Worm (Caenorhabditis elegans): ENCODE data around the gene Y43F8B.14.

The Y43F8B.14 gene

ce11 chrV:19429605-19430004 is 26.2 kb downstream of the Y43F8B.14 start:
- TF ChIP-seq hsf-1 (GFP tag; IDR thresholded peaks at IDR 0.05) (no peak), ceh-100 (GFP tag; IDR thresholded peaks at IDR 0.05) (no peak), madf-8 (GFP tag; conservative IDR thresholded peaks at IDR 0.05) (no peak), gei-17 (GFP tag; optimal IDR thresholded peaks at IDR 0.05) (no peak), nfyb-1 (GFP tag; IDR thresholded peaks at IDR 0.05) (no peak), ceh-27 (GFP tag; optimal IDR thresholded peaks at IDR 0.05) (no peak), hmg-1.2 (GFP tag; IDR thresholded peaks at IDR 0.05) (no peak), efl-1 (GFP tag; optimal IDR thresholded peaks at IDR 0.05) (no peak), madf-6 (GFP tag; IDR thresholded peaks at IDR 0.05) (no peak), sea-2 (GFP tag; IDR thresholded peaks at IDR 0.05) (no peak)

DNA sequence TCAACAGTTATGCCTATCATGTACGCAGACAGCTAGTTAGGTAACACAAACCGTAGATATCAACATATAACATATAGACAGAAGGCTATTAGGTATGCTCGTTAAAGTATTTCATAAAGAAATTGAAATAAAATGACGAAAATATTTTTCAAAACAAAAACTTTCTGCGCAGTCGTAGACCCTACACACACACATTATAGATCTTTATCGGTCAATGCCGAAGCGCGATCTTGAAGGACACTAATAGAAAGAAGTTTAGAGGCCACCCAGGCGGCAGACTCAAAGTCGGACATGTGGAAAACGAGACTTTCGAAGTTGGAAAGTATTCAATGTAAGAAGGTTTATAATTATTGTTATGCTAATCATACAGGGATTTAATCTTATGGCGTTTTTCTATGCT is 26.8 kb downstream of the Y43F8B.14 start:
- TF ChIP-seq chd-7 (tag; optimal IDR thresholded peaks at IDR 0.05), result no peak
- TF ChIP-seq zim-3 (tag; optimal IDR thresholded peaks at IDR 0.05), result no peak
- TF ChIP-seq rpc-1 (optimal IDR thresholded peaks at IDR 0.05), result no peak
- no peak for TF ChIP-seq rpc-1 (tag; optimal IDR thresholded peaks at IDR 0.05)
- TF ChIP-seq dpl-1 (GFP tag; optimal IDR thresholded peaks at IDR 0.05), result no peak
- TF ChIP-seq aptf-3 (GFP tag; IDR thresholded peaks at IDR 0.05), result no peak
- TF ChIP-seq C06A6.2 (GFP tag; conservative IDR thresholded peaks at IDR 0.05), result no peak
- TF ChIP-seq dox-1 (GFP tag; IDR thresholded peaks at IDR 0.05), result no peak
- TF ChIP-seq egl-18 (GFP tag; IDR thresholded peaks at IDR 0.05), result no peak
- no peak for TF ChIP-seq hsf-1 (GFP tag; IDR thresholded peaks at IDR 0.05)
- TF ChIP-seq hlh-26 (GFP tag; conservative IDR thresholded peaks at IDR 0.05), result no peak
- TF ChIP-seq F39B2.1 (GFP tag; IDR thresholded peaks at IDR 0.05), result no peak
- no peak for TF ChIP-seq bed-1 (GFP tag; IDR thresholded peaks at IDR 0.05)
- no peak for TF ChIP-seq ceh-58 (GFP tag; IDR thresholded peaks at IDR 0.05)
- TF ChIP-seq athp-1 (tag; optimal IDR thresholded peaks at IDR 0.05), result no peak
- TF ChIP-seq somi-1 (GFP tag; optimal IDR thresholded peaks at IDR 0.05), result no peak
- no peak for TF ChIP-seq mel-28 (tag; optimal IDR thresholded peaks at IDR 0.05; ENCODE audit: borderline replicate concordance)
- no peak for TF ChIP-seq sdz-38 (tag; optimal IDR thresholded peaks at IDR 0.05)
- TF ChIP-seq atf-7 (tag; optimal IDR thresholded peaks at IDR 0.05), result no peak

ce11 chrV:19428097-19428496 is 27.7 kb downstream of the Y43F8B.14 start:
- TF ChIP-seq bed-1 (GFP tag; IDR thresholded peaks at IDR 0.05) (no peak), zim-3 (tag; optimal IDR thresholded peaks at IDR 0.05) (peak; percentile 0), lin-26 (GFP tag; IDR thresholded peaks at IDR 0.05) (0 out of 2 replicates have a peak, but pooled peaks have one; percentile 26)

ce11 chrV:19421131-19421530 is 34.6 kb downstream of the Y43F8B.14 start, which contains the start of gene C25F9.2:
Gene C25F9.2 (plus strand): TSS chrV:19421471.
- TF ChIP-seq atf-7 (tag; optimal IDR thresholded peaks at IDR 0.05) (peak; percentile 57), mes-4 (tag; optimal IDR thresholded peaks at IDR 0.05) (no peak)

ce11 chrV:19417836-19418235 is 37.9 kb downstream of the Y43F8B.14 start, which contains the start of gene C25F9.15:
Gene C25F9.15 (plus strand): TSS chrV:19418136.
- TF ChIP-seq Y53F4B.3 (GFP tag; IDR thresholded peaks at IDR 0.05) (no peak), nhr-80 (tag; optimal IDR thresholded peaks at IDR 0.05) (peak; percentile 3), egl-44 (GFP tag; IDR thresholded peaks at IDR 0.05) (no peak)

- TF ChIP-seq nhr-80 (tag; optimal IDR thresholded peaks at IDR 0.05) (peak; percentile 7), madf-6 (GFP tag; IDR thresholded peaks at IDR 0.05) (no peak), hrde-1 (tag; optimal IDR thresholded peaks at IDR 0.05; ENCODE audit: borderline replicate concordance) (no peak)
Observed at ce11 chrV:19416475-19416874, 39.3 kb downstream of the Y43F8B.14 start, which contains the start of the genes C25F9.4 and C25F9.9. Gene C25F9.4 (minus strand): TSS chrV:19416575. Gene C25F9.9 (plus strand): TSS chrV:19416611.
